Fruit fly (Drosophila melanogaster) whole organism, embryonic: ENCODE results near the gene Elp4.

Experiments used
- ATbp ChIP-seq: fragments of 200-800 bp; sonication (Bioruptor generic); optimal IDR thresholded peaks from 2 replicates; lab custom pipeline; 2017; ENCODE audit warnings: missing biosample characterization, mild to moderate bottlenecking, missing genetic modification characterization, missing genetic modification reagents
- Blimp-1 ChIP-seq: fragments of 200-800 bp; sonication (Bioruptor generic); optimal IDR thresholded peaks from 3 replicates; lab custom pipeline; 2018; ENCODE audit warnings: missing biosample characterization, missing genetic modification characterization, mild to moderate bottlenecking, moderate library complexity, missing genetic modification reagents
- CG10462 ChIP-seq: fragments of 200-800 bp; sonication (Bioruptor generic); optimal IDR thresholded peaks from 2 replicates; lab custom pipeline; 2016; ENCODE audit warnings: missing biosample characterization, missing genetic modification characterization
- CG10654 ChIP-seq: fragments of 200-800 bp; sonication (Bioruptor generic); optimal IDR thresholded peaks from 2 replicates; lab custom pipeline; 2016; ENCODE audit warnings: missing biosample characterization, missing genetic modification characterization
- CG12219 ChIP-seq: fragments of 200-800 bp; sonication (Bioruptor generic); optimal IDR thresholded peaks from 3 replicates; lab custom pipeline; 2018; ENCODE audit warnings: missing biosample characterization, mild to moderate bottlenecking, missing genetic modification characterization
- CG12236 ChIP-seq: fragments of 200-800 bp; sonication (Bioruptor generic); optimal IDR thresholded peaks from 2 replicates; lab custom pipeline; 2016; ENCODE audit warnings: missing biosample characterization, missing genetic modification characterization
- CG14860 ChIP-seq: fragments of 200-800 bp; sonication (Bioruptor generic); IDR thresholded peaks from 3 replicates; pipeline ENCODE4 v1.3.6; 2022; ENCODE audit warnings: missing biosample characterization, missing genetic modification characterization; ENCODE audit not compliant: partially characterized antibody
- CG17802 ChIP-seq: fragments of 200-800 bp; sonication (Bioruptor generic); optimal IDR thresholded peaks from 2 replicates; lab custom pipeline; 2018; ENCODE audit warnings: missing biosample characterization, mild to moderate bottlenecking, missing genetic modification characterization, moderate library complexity
- CG17912 ChIP-seq: fragments of 200-800 bp; sonication (Bioruptor generic); optimal IDR thresholded peaks from 2 replicates; lab custom pipeline; 2018; ENCODE audit warnings: missing biosample characterization, mild to moderate bottlenecking, missing genetic modification characterization
- CG2120 ChIP-seq: fragments of 200-800 bp; sonication (Bioruptor generic); optimal IDR thresholded peaks from 3 replicates; lab custom pipeline; 2016; ENCODE audit warnings: missing biosample characterization, missing genetic modification characterization
- CG30403 ChIP-seq: fragments of 200-800 bp; sonication (Bioruptor generic); optimal IDR thresholded peaks from 3 replicates; lab custom pipeline; 2016; ENCODE audit warnings: missing biosample characterization, missing genetic modification characterization
- CG31224 ChIP-seq: fragments of 200-800 bp; sonication (Bioruptor generic); IDR thresholded peaks from 2 replicates; pipeline ENCODE4 v1.3.6; 2022; ENCODE audit warnings: missing biosample characterization, missing genetic modification characterization
- CG3838 ChIP-seq: fragments of 200-800 bp; sonication (Bioruptor generic); optimal IDR thresholded peaks from 3 replicates; lab custom pipeline; 2016; ENCODE audit warnings: missing biosample characterization, missing genetic modification characterization
- CG5245 ChIP-seq: fragments of 200-800 bp; sonication (Bioruptor generic); optimal IDR thresholded peaks from 3 replicates; lab custom pipeline; 2016; ENCODE audit warnings: missing biosample characterization, missing genetic modification characterization
- CG6854 ChIP-seq: fragments of 200-800 bp; sonication (Bioruptor generic); optimal IDR thresholded peaks from 3 replicates; lab custom pipeline; 2017; ENCODE audit warnings: missing biosample characterization, mild to moderate bottlenecking, missing genetic modification characterization
- CG7556 ChIP-seq: fragments of 200-800 bp; sonication (Bioruptor generic); optimal IDR thresholded peaks from 2 replicates; lab custom pipeline; 2017; ENCODE audit warnings: missing biosample characterization, mild to moderate bottlenecking, missing genetic modification characterization
- CG7839 ChIP-seq: fragments of 200-800 bp; sonication (Bioruptor generic); optimal IDR thresholded peaks from 3 replicates; lab custom pipeline; 2018; ENCODE audit warnings: missing biosample characterization, mild to moderate bottlenecking, missing genetic modification characterization, moderate library complexity
- CG7963 ChIP-seq: fragments of 200-800 bp; sonication (Bioruptor generic); IDR thresholded peaks from 3 replicates; pipeline ENCODE4 v1.3.6; 2022; ENCODE audit warnings: missing biosample characterization, missing genetic modification characterization; ENCODE audit not compliant: partially characterized antibody
- Dip3 ChIP-seq: fragments of 200-800 bp; sonication (Bioruptor generic); optimal IDR thresholded peaks from 3 replicates; lab custom pipeline; 2016; ENCODE audit warnings: missing biosample characterization, missing genetic modification characterization
- E2f2 ChIP-seq: fragments of 200-800 bp; sonication (Bioruptor generic); IDR thresholded peaks from 2 replicates; pipeline ENCODE4 v1.3.6; 2022; ENCODE audit warnings: missing biosample characterization, missing genetic modification characterization
- Fer2 ChIP-seq: fragments of 200-800 bp; sonication (Bioruptor generic); optimal IDR thresholded peaks from 2 replicates; lab custom pipeline; 2018; ENCODE audit warnings: missing biosample characterization, mild to moderate bottlenecking, missing genetic modification characterization, moderate library complexity
- Gsc ChIP-seq: fragments of 200-800 bp; sonication (Bioruptor generic); IDR thresholded peaks from 2 replicates; pipeline ENCODE4 v1.3.6; 2022; ENCODE audit warnings: missing biosample characterization, missing genetic modification characterization
- HLH54F ChIP-seq: fragments of 200-800 bp; sonication (Bioruptor generic); optimal IDR thresholded peaks from 3 replicates; lab custom pipeline; 2016; ENCODE audit warnings: missing biosample characterization, missing genetic modification characterization
- Lhr ChIP-seq: fragments of 200-800 bp; sonication (Bioruptor generic); optimal IDR thresholded peaks from 3 replicates; lab custom pipeline; 2017; ENCODE audit warnings: mild to moderate bottlenecking, missing biosample characterization, missing genetic modification reagents, missing genetic modification characterization
- Mrtf ChIP-seq: fragments of 200-800 bp; sonication (Bioruptor generic); IDR thresholded peaks from 3 replicates; pipeline ENCODE4 v1.3.6; 2022; ENCODE audit warnings: missing biosample characterization, missing genetic modification characterization
- NC2α ChIP-seq: fragments of 200-800 bp; sonication (Bioruptor generic); optimal IDR thresholded peaks from 2 replicates; lab custom pipeline; 2016; ENCODE audit warnings: missing biosample characterization, missing genetic modification characterization
- Nf-YA ChIP-seq: fragments of 200-800 bp; sonication (Bioruptor generic); IDR thresholded peaks from 2 replicates; pipeline ENCODE4 v1.3.6; 2022; ENCODE audit warnings: missing biosample characterization, missing genetic modification characterization
- Oaz ChIP-seq: fragments of 200-800 bp; sonication (Bioruptor generic); IDR thresholded peaks from 2 replicates; pipeline ENCODE4 v1.3.6; 2022; ENCODE audit warnings: missing biosample characterization, missing genetic modification characterization
- Sry-δ ChIP-seq: fragments of 200-800 bp; sonication (Bioruptor generic); optimal IDR thresholded peaks from 2 replicates; lab custom pipeline; 2016; ENCODE audit warnings: missing biosample characterization, missing genetic modification characterization
- Tbp ChIP-seq: fragments of >200 bp; optimal IDR thresholded peaks from 2 replicates; lab custom pipeline; 2018; ENCODE audit warnings: missing biosample characterization, missing genetic modification characterization
- ap ChIP-seq: fragments of 200-800 bp; sonication (Bioruptor generic); IDR thresholded peaks from 2 replicates; pipeline ENCODE4 v1.3.6; 2022; ENCODE audit warnings: missing biosample characterization, missing genetic modification characterization
- bowl ChIP-seq: fragments of 200-800 bp; sonication (Bioruptor generic); IDR thresholded peaks from 2 replicates; pipeline ENCODE4 v1.3.6; 2022; ENCODE audit warnings: missing biosample characterization, missing genetic modification characterization
- cas ChIP-seq: fragments of 200-800 bp; sonication (Bioruptor generic); IDR thresholded peaks from 2 replicates; pipeline ENCODE4 v1.3.6; 2022; ENCODE audit warnings: missing biosample characterization, missing genetic modification characterization
- cwo ChIP-seq: fragments of 200-800 bp; sonication (Bioruptor generic); optimal IDR thresholded peaks from 3 replicates; lab custom pipeline; 2017; ENCODE audit warnings: missing biosample characterization, missing genetic modification characterization, mild to moderate bottlenecking, moderate library complexity, missing genetic modification reagents
- dmrt99B ChIP-seq: fragments of 200-800 bp; sonication (Bioruptor generic); optimal IDR thresholded peaks from 2 replicates; lab custom pipeline; 2018; ENCODE audit warnings: missing biosample characterization, mild to moderate bottlenecking, missing genetic modification characterization, moderate library complexity
- dpn ChIP-seq, 2 experiments: fragments of 200-800 bp; sonication (Bioruptor generic); optimal IDR thresholded peaks; 3 replicates each; lab custom pipeline; 2016; ENCODE audit warnings: missing biosample characterization in 2 of 2, missing genetic modification characterization in 2 of 2
- esg ChIP-seq: fragments of 200-800 bp; sonication (Bioruptor generic); conservative IDR thresholded peaks from 2 replicates; pipeline ENCODE4 v1.3.6; 2022; ENCODE audit warnings: missing biosample characterization, missing genetic modification characterization
- fd96Cb ChIP-seq: fragments of 200-800 bp; sonication (Bioruptor generic); optimal IDR thresholded peaks from 2 replicates; lab custom pipeline; 2018; ENCODE audit warnings: missing biosample characterization, mild to moderate bottlenecking, missing genetic modification characterization, moderate library complexity
- gsb-n ChIP-seq: fragments of 200-800 bp; sonication (Bioruptor generic); optimal IDR thresholded peaks from 3 replicates; lab custom pipeline; 2018; ENCODE audit warnings: missing biosample characterization, mild to moderate bottlenecking, missing genetic modification characterization
- hb ChIP-seq: fragments of 200-800 bp; sonication (Bioruptor generic); IDR thresholded peaks from 3 replicates; pipeline ENCODE4 v1.3.6; 2022; ENCODE audit warnings: missing biosample characterization, missing genetic modification characterization; ENCODE audit not compliant: partially characterized antibody
- insv ChIP-seq, 2 experiments: fragments of 200-800 bp; sonication (Bioruptor generic); optimal IDR thresholded peaks; 3 replicates each; lab custom pipeline; 2016 to 2018; ENCODE audit warnings: missing biosample characterization in 2 of 2, missing genetic modification characterization in 2 of 2
- mirr ChIP-seq: fragments of 200-800 bp; sonication (Bioruptor generic); optimal IDR thresholded peaks from 3 replicates; lab custom pipeline; 2018; ENCODE audit warnings: missing biosample characterization, mild to moderate bottlenecking, missing genetic modification characterization
- onecut ChIP-seq: fragments of 200-800 bp; sonication (Bioruptor generic); IDR thresholded peaks from 2 replicates; pipeline ENCODE4 v1.3.6; 2022; ENCODE audit warnings: missing biosample characterization, missing genetic modification characterization
- org-1 ChIP-seq: fragments of 200-800 bp; sonication (Bioruptor generic); optimal IDR thresholded peaks from 2 replicates; lab custom pipeline; 2017; ENCODE audit warnings: missing biosample characterization, missing genetic modification characterization
- peb ChIP-seq: fragments of 200-800 bp; sonication (Bioruptor generic); IDR thresholded peaks from 2 replicates; pipeline ENCODE4 v1.3.6; 2022; ENCODE audit warnings: missing biosample characterization, missing genetic modification characterization
- shn ChIP-seq: fragments of 200-800 bp; sonication (Bioruptor generic); optimal IDR thresholded peaks from 3 replicates; lab custom pipeline; 2016; ENCODE audit warnings: missing biosample characterization, missing genetic modification characterization
- sima ChIP-seq: fragments of 200-800 bp; sonication (Bioruptor generic); optimal IDR thresholded peaks from 2 replicates; lab custom pipeline; 2016; ENCODE audit warnings: missing biosample characterization, missing genetic modification characterization
- tgo ChIP-seq: fragments of 200-800 bp; sonication (Bioruptor generic); IDR thresholded peaks from 3 replicates; pipeline ENCODE4 v1.3.6; 2022; ENCODE audit warnings: missing biosample characterization, missing genetic modification characterization
- twi ChIP-seq: fragments of 200-800 bp; optimal IDR thresholded peaks from 2 replicates; lab custom pipeline; 2019; ENCODE audit warnings: missing biosample characterization, mild to moderate bottlenecking, missing genetic modification characterization, moderate library complexity
- unc-4 ChIP-seq: fragments of 200-800 bp; sonication (Bioruptor generic); IDR thresholded peaks from 2 replicates; pipeline ENCODE4 v1.3.6; 2022; ENCODE audit warnings: missing biosample characterization, missing genetic modification characterization; ENCODE audit not compliant: partially characterized antibody
- usp ChIP-seq: fragments of >200 bp; optimal IDR thresholded peaks from 2 replicates; lab custom pipeline; 2017; ENCODE audit warnings: missing biosample characterization, missing genetic modification characterization
- wor ChIP-seq: fragments of 200-800 bp; sonication (Bioruptor generic); IDR thresholded peaks from 2 replicates; pipeline ENCODE4 v1.3.6; 2022; ENCODE audit warnings: missing biosample characterization, missing genetic modification characterization

Gene Elp4

DNA sequence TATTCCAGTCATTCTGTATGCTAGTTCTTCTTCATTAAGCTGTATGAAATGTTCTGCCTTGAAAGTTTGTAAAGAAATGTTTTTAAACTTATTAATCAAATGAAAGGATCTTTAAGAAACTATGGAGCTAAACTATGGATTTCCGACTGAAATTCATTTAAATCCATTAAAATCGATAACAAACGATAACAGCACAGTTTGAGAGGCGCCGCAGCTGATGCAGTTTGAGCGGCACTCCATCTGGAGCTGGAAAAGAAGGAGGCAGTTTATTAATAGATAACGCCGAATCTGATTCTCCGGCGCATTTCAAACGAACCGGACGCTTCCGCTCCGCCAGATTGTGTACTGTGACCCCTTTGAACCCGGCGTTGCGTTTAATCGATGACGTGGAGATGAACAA, 3.9 kb downstream of the Elp4 start, which contains the start of gene CG31915 (continued):
- TF ChIP-seq org-1 (no peak), tgo (GFP tag; lab: Robert Waterston, UW) (no peak), CG5245 (GFP tag; lab: Kevin White, UChicago) (no peak), E2f2 (GFP tag; lab: Robert Waterston, UW) (peak; percentile 91), Fer2 (no peak), CG17912 (GFP tag; lab: Kevin White, UChicago) (no peak), CG3838 (GFP tag; lab: Kevin White, UChicago) (no peak), sima (GFP tag; lab: Kevin White, UChicago) (no peak), Tbp (GFP tag; lab: Kevin White, UChicago) (no peak), CG17802 (no peak), CG2120 (GFP tag; lab: Kevin White, UChicago) (no peak), hb (peak; percentile 85), Mrtf (GFP tag; lab: Robert Waterston, UW) (no peak), unc-4 (GFP tag; lab: Robert Waterston, UW) (peak; percentile 25; the same call in 1 of the 2 replicates), Nf-YA (GFP tag; lab: Robert Waterston, UW) (no peak), dpn (GFP tag; optimal IDR thresholded peaks at IDR 0.05; lab: Kevin White, UChicago) (no peak), ap (GFP tag; lab: Robert Waterston, UW) (no peak), peb (no peak), cwo (GFP tag; lab: Kevin White, UChicago) (no peak), onecut (GFP tag; lab: Robert Waterston, UW) (no peak), Lhr (no peak), dmrt99B (tag; lab: Kevin White, UChicago) (no peak), wor (GFP tag; lab: Robert Waterston, UW) (no peak), esg (GFP tag; lab: Robert Waterston, UW) (no peak), Blimp-1 (GFP tag; lab: Kevin White, UChicago) (no peak), CG31224 (GFP tag; lab: Robert Waterston, UW) (no peak), CG6854 (GFP tag; lab: Kevin White, UChicago) (peak; percentile 77), shn (GFP tag; lab: Kevin White, UChicago) (no peak), ATbp (no peak), Sry-δ (peak; percentile 29), CG7556 (GFP tag; lab: Kevin White, UChicago) (no peak), CG14860 (GFP tag; lab: Robert Waterston, UW) (peak; percentile 71), CG10654 (GFP tag; lab: Kevin White, UChicago) (no peak), twi (tag; lab: Kevin White, UChicago) (peak; percentile 8), NC2α (GFP tag; lab: Kevin White, UChicago) (no peak), insv (GFP tag; optimal IDR thresholded peaks at IDR 0.05; lab: Kevin White, UChicago) (no peak), HLH54F (GFP tag; lab: Kevin White, UChicago) (no peak), CG10462 (GFP tag; lab: Kevin White, UChicago) (no peak), fd96Cb (tag; lab: Kevin White, UChicago) (no peak), gsb-n (tag; lab: Kevin White, UChicago) (no peak), Gsc (no peak), CG7963 (peak; percentile 83; the same call in 2 of the 3 replicates), Oaz (GFP tag; lab: Robert Waterston, UW) (no peak), CG7839 (no peak), cas (no peak), CG12236 (GFP tag; lab: Kevin White, UChicago) (no peak), bowl (no peak), CG30403 (GFP tag; lab: Kevin White, UChicago) (no peak), usp (GFP tag; lab: Kevin White, UChicago) (no peak), Dip3 (GFP tag; lab: Kevin White, UChicago) (no peak), CG12219 (GFP tag; lab: Kevin White, UChicago) (no peak), mirr (GFP tag; lab: Kevin White, UChicago) (no peak)
